Fruit fly (Drosophila melanogaster) whole organism, embryonic: ENCODE data around the gene CG14182.

Experiments used
- ATbp ChIP-seq: fragments of 200-800 bp; sonication (Bioruptor generic); optimal IDR thresholded peaks from 2 replicates; lab custom pipeline; 2017; ENCODE audit warnings: missing biosample characterization, mild to moderate bottlenecking, missing genetic modification characterization, missing genetic modification reagents
- Ada2b ChIP-seq: fragments of 200-800 bp; sonication (Bioruptor generic); IDR thresholded peaks from 2 replicates; pipeline ENCODE4 v1.3.6; 2022; ENCODE audit warnings: missing biosample characterization, missing genetic modification characterization
- Adf1 ChIP-seq: fragments of 200-800 bp; sonication (Bioruptor generic); IDR thresholded peaks from 2 replicates; pipeline ENCODE4 v1.3.6; 2022; ENCODE audit warnings: missing biosample characterization, missing genetic modification characterization
- BEAF-32 ChIP-seq: fragments of 200-800 bp; sonication (Bioruptor generic); optimal IDR thresholded peaks from 3 replicates; lab custom pipeline; 2017; ENCODE audit warnings: missing biosample characterization, missing genetic modification characterization, mild to moderate bottlenecking, moderate library complexity, missing genetic modification reagents
- CG10209 ChIP-seq: fragments of 200-800 bp; sonication (Bioruptor generic); optimal IDR thresholded peaks from 3 replicates; lab custom pipeline; 2017; ENCODE audit warnings: missing biosample characterization, mild to moderate bottlenecking, missing genetic modification characterization, missing genetic modification reagents
- CG10366 ChIP-seq: fragments of 200-800 bp; sonication (Bioruptor generic); IDR thresholded peaks from 2 replicates; pipeline ENCODE4 v1.3.6; 2022; ENCODE audit warnings: missing biosample characterization, missing genetic modification characterization
- CG10979 ChIP-seq: fragments of 200-800 bp; sonication (Bioruptor generic); optimal IDR thresholded peaks from 2 replicates; lab custom pipeline; 2018; ENCODE audit warnings: missing biosample characterization, mild to moderate bottlenecking, missing genetic modification characterization, moderate library complexity
- CG11247 ChIP-seq: fragments of 200-800 bp; sonication (Bioruptor generic); IDR thresholded peaks from 2 replicates; pipeline ENCODE4 v1.3.6; 2022; ENCODE audit warnings: missing biosample characterization, missing genetic modification characterization
- CG14710 ChIP-seq: fragments of 200-800 bp; sonication (Bioruptor generic); optimal IDR thresholded peaks from 3 replicates; lab custom pipeline; 2019; ENCODE audit warnings: missing biosample characterization, mild to moderate bottlenecking, missing genetic modification characterization, moderate library complexity
- CG15011 ChIP-seq: fragments of 200-800 bp; sonication (Bioruptor generic); optimal IDR thresholded peaks from 3 replicates; lab custom pipeline; 2018; ENCODE audit warnings: missing biosample characterization, mild to moderate bottlenecking, missing genetic modification characterization
- CG15479 ChIP-seq: fragments of 200-800 bp; sonication (Bioruptor generic); optimal IDR thresholded peaks from 3 replicates; lab custom pipeline; 2019; ENCODE audit warnings: missing biosample characterization, mild to moderate bottlenecking, missing genetic modification characterization, moderate library complexity
- CG16779 ChIP-seq: fragments of 200-800 bp; sonication (Bioruptor generic); IDR thresholded peaks from 2 replicates; pipeline ENCODE4 v1.3.6; 2022; ENCODE audit warnings: missing biosample characterization, missing genetic modification characterization
- CG17186 ChIP-seq: fragments of 200-800 bp; sonication (Bioruptor generic); optimal IDR thresholded peaks from 3 replicates; lab custom pipeline; 2017; ENCODE audit warnings: missing biosample characterization, missing genetic modification reagents, missing genetic modification characterization
- CG2202 ChIP-seq: fragments of 200-800 bp; sonication (Bioruptor generic); optimal IDR thresholded peaks from 2 replicates; lab custom pipeline; 2018; ENCODE audit warnings: missing biosample characterization, mild to moderate bottlenecking, missing genetic modification characterization
- CG2875 ChIP-seq: fragments of 200-800 bp; sonication (Bioruptor generic); optimal IDR thresholded peaks from 2 replicates; lab custom pipeline; 2017; ENCODE audit warnings: missing biosample characterization, mild to moderate bottlenecking, missing genetic modification characterization, missing genetic modification reagents
- CG30020 ChIP-seq: fragments of 200-800 bp; optimal IDR thresholded peaks from 2 replicates; lab custom pipeline; 2019; ENCODE audit warnings: missing biosample characterization, mild to moderate bottlenecking, missing genetic modification characterization, moderate library complexity
- CG30403 ChIP-seq: fragments of 200-800 bp; sonication (Bioruptor generic); optimal IDR thresholded peaks from 3 replicates; lab custom pipeline; 2016; ENCODE audit warnings: missing biosample characterization, missing genetic modification characterization
- CG34224 ChIP-seq: fragments of 200-800 bp; sonication (Bioruptor generic); IDR thresholded peaks from 3 replicates; pipeline ENCODE4 v1.3.6; 2022; ENCODE audit warnings: missing biosample characterization, missing genetic modification characterization; ENCODE audit not compliant: partially characterized antibody
- CG42726 ChIP-seq: fragments of 200-800 bp; sonication (Bioruptor generic); IDR thresholded peaks from 2 replicates; pipeline ENCODE4 v1.3.6; 2022; ENCODE audit warnings: missing biosample characterization, missing genetic modification characterization; ENCODE audit not compliant: partially characterized antibody
- D19A ChIP-seq: fragments of 200-800 bp; optimal IDR thresholded peaks from 3 replicates; lab custom pipeline; 2019; ENCODE audit warnings: missing biosample characterization, mild to moderate bottlenecking, missing genetic modification characterization, moderate library complexity
- Dip2 ChIP-seq: fragments of 200-800 bp; sonication (Bioruptor generic); IDR thresholded peaks from 2 replicates; pipeline ENCODE4 v1.3.6; 2022; ENCODE audit warnings: missing biosample characterization, missing genetic modification characterization
- E2f2 ChIP-seq: fragments of 200-800 bp; sonication (Bioruptor generic); IDR thresholded peaks from 2 replicates; pipeline ENCODE4 v1.3.6; 2022; ENCODE audit warnings: missing biosample characterization, missing genetic modification characterization
- Ets65A ChIP-seq: fragments of 200-800 bp; sonication (Bioruptor generic); peaks from one replicate; lab custom pipeline; 2016; ENCODE audit warnings: missing biosample characterization, missing genetic modification characterization
- Fer2 ChIP-seq: fragments of 200-800 bp; sonication (Bioruptor generic); optimal IDR thresholded peaks from 2 replicates; lab custom pipeline; 2018; ENCODE audit warnings: missing biosample characterization, mild to moderate bottlenecking, missing genetic modification characterization, moderate library complexity
- Gug ChIP-seq: fragments of 200-800 bp; sonication (Bioruptor generic); IDR thresholded peaks from 4 replicates; pipeline ENCODE4 v1.3.6; 2022; ENCODE audit warnings: missing biosample characterization, missing genetic modification characterization
- Hr39 ChIP-seq: fragments of >200 bp; optimal IDR thresholded peaks from 2 replicates; lab custom pipeline; 2017
- Hr51 ChIP-seq, 2 experiments: fragments of 200-800 bp; sonication (Bioruptor generic); optimal IDR thresholded peaks; 2 replicates in 1 of 2; 3 replicates in 1 of 2; lab custom pipeline; 2016 to 2018; ENCODE audit warnings: missing biosample characterization in 2 of 2, missing genetic modification characterization in 2 of 2, mild to moderate bottlenecking in 1 of 2, moderate library complexity in 1 of 2
- Jarid2 ChIP-seq: fragments of 200-800 bp; sonication (Bioruptor generic); optimal IDR thresholded peaks from 3 replicates; lab custom pipeline; 2017; ENCODE audit warnings: mild to moderate bottlenecking, missing biosample characterization, missing genetic modification reagents, missing genetic modification characterization
- PHDP ChIP-seq: fragments of 200-800 bp; sonication (Bioruptor generic); optimal IDR thresholded peaks from 3 replicates; lab custom pipeline; 2018; ENCODE audit warnings: missing biosample characterization, mild to moderate bottlenecking, missing genetic modification characterization, moderate library complexity
- Scr ChIP-seq: fragments of 200-800 bp; sonication (Bioruptor generic); IDR thresholded peaks from 2 replicates; pipeline ENCODE4 v1.3.6; 2022; ENCODE audit warnings: missing biosample characterization, missing genetic modification characterization; ENCODE audit not compliant: partially characterized antibody
- Sox102F ChIP-seq: fragments of 200-800 bp; sonication (Bioruptor generic); optimal IDR thresholded peaks from 2 replicates; lab custom pipeline; 2018; ENCODE audit warnings: missing biosample characterization, mild to moderate bottlenecking, missing genetic modification characterization, moderate library complexity
- TFAM ChIP-seq: fragments of 200-800 bp; sonication (Bioruptor generic); optimal IDR thresholded peaks from 2 replicates; lab custom pipeline; 2017; ENCODE audit warnings: missing biosample characterization, missing genetic modification characterization, inconsistent platforms
- Vsx1 ChIP-seq: fragments of 200-800 bp; sonication (Bioruptor generic); optimal IDR thresholded peaks from 2 replicates; lab custom pipeline; 2017; ENCODE audit warnings: missing biosample characterization, mild to moderate bottlenecking, missing genetic modification characterization, missing genetic modification reagents
- Xbp1 ChIP-seq: fragments of 200-800 bp; sonication (Bioruptor generic); optimal IDR thresholded peaks from 3 replicates; lab custom pipeline; 2016; ENCODE audit warnings: missing biosample characterization, mild to moderate bottlenecking, missing genetic modification characterization
- az2 ChIP-seq: fragments of 200-800 bp; sonication (Bioruptor generic); optimal IDR thresholded peaks from 3 replicates; lab custom pipeline; 2016; ENCODE audit warnings: missing biosample characterization, missing genetic modification characterization
- disco-r ChIP-seq: fragments of 200-800 bp; sonication (Bioruptor generic); optimal IDR thresholded peaks from 2 replicates; lab custom pipeline; 2016; ENCODE audit warnings: missing biosample characterization, missing genetic modification characterization
- dysf ChIP-seq: fragments of 200-800 bp; sonication (Bioruptor generic); IDR thresholded peaks from 3 replicates; pipeline ENCODE4 v1.3.6; 2022; ENCODE audit warnings: missing biosample characterization, missing genetic modification characterization
- esg ChIP-seq: fragments of 200-800 bp; sonication (Bioruptor generic); conservative IDR thresholded peaks from 2 replicates; pipeline ENCODE4 v1.3.6; 2022; ENCODE audit warnings: missing biosample characterization, missing genetic modification characterization
- gsb-n ChIP-seq: fragments of 200-800 bp; sonication (Bioruptor generic); optimal IDR thresholded peaks from 3 replicates; lab custom pipeline; 2018; ENCODE audit warnings: missing biosample characterization, mild to moderate bottlenecking, missing genetic modification characterization
- ken ChIP-seq: fragments of 200-800 bp; sonication (Bioruptor generic); IDR thresholded peaks from 3 replicates; pipeline ENCODE4 v1.3.6; 2022; ENCODE audit warnings: missing biosample characterization, missing genetic modification characterization
- knrl ChIP-seq: fragments of 200-800 bp; sonication (Bioruptor generic); IDR thresholded peaks from 3 replicates; pipeline ENCODE4 v1.3.6; 2022; ENCODE audit warnings: missing biosample characterization, missing genetic modification characterization; ENCODE audit not compliant: partially characterized antibody
- lbe ChIP-seq: fragments of 200-800 bp; sonication (Bioruptor generic); optimal IDR thresholded peaks from 2 replicates; lab custom pipeline; 2016; ENCODE audit warnings: missing biosample characterization, mild to moderate bottlenecking, missing genetic modification characterization
- mirr ChIP-seq: fragments of 200-800 bp; sonication (Bioruptor generic); optimal IDR thresholded peaks from 3 replicates; lab custom pipeline; 2018; ENCODE audit warnings: missing biosample characterization, mild to moderate bottlenecking, missing genetic modification characterization
- otp ChIP-seq: fragments of 200-800 bp; sonication (Bioruptor generic); IDR thresholded peaks from 3 replicates; pipeline ENCODE4, ENCODE4 v1.3.6; 2022; ENCODE audit warnings: missing biosample characterization, missing genetic modification characterization
- sima ChIP-seq: fragments of 200-800 bp; sonication (Bioruptor generic); optimal IDR thresholded peaks from 2 replicates; lab custom pipeline; 2016; ENCODE audit warnings: missing biosample characterization, missing genetic modification characterization
- sisA ChIP-seq: fragments of 200-800 bp; sonication (Bioruptor generic); IDR thresholded peaks from 2 replicates; pipeline ENCODE4 v1.3.6; 2022; ENCODE audit warnings: missing biosample characterization, missing genetic modification characterization
- stwl ChIP-seq: fragments of 200-800 bp; sonication (Bioruptor generic); optimal IDR thresholded peaks from 3 replicates; lab custom pipeline; 2018; ENCODE audit warnings: missing biosample characterization, mild to moderate bottlenecking, missing genetic modification characterization, moderate library complexity
- tio ChIP-seq: fragments of 200-800 bp; sonication (Bioruptor generic); optimal IDR thresholded peaks from 2 replicates; lab custom pipeline; 2017; ENCODE audit warnings: missing biosample characterization, missing genetic modification characterization, inconsistent platforms
- toy ChIP-seq: fragments of 200-800 bp; sonication (Bioruptor generic); IDR thresholded peaks from 2 replicates; pipeline ENCODE4 v1.3.6; 2022; ENCODE audit warnings: missing biosample characterization, missing genetic modification characterization
- vnd ChIP-seq: fragments of 200-800 bp; sonication (Bioruptor generic); IDR thresholded peaks from 3 replicates; pipeline ENCODE4 v1.3.6; 2022; ENCODE audit warnings: missing biosample characterization, missing genetic modification characterization; ENCODE audit not compliant: partially characterized antibody
- vvl ChIP-seq: fragments of 200-800 bp; sonication (Bioruptor generic); IDR thresholded peaks from 2 replicates; pipeline ENCODE4 v1.3.6; 2022; ENCODE audit warnings: missing biosample characterization, missing genetic modification characterization

CG14182 gene

DNA sequence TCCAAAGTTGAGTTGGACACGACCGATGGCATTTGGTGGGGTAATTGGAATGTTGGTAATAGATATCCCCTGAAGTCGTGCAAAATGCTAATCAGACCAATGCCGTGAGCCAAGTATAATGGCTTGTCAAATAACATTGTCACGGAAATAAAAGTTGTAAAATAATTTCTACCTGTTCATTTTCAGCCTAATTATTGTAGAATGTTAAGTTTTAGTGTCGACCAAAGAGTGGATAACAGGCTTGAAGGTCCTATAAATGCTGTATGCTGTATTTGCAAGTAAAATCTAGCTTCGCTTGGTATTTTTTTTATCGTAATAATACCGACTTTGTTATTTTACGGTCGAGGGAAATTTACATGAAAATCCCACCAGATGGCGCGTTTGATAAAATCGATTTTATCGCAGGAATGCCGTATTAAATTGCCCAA is 24.8 kb upstream of the CG14182 start (continued):
- TF ChIP-seq disco-r (GFP tag; lab: Kevin White, UChicago) (no peak), ATbp (GFP tag; lab: Kevin White, UChicago) (peak; percentile 24), CG17186 (GFP tag; lab: Kevin White, UChicago) (no peak), Ets65A (no peak), CG11247 (GFP tag; lab: Robert Waterston, UW) (no peak), Sox102F (GFP tag; lab: Kevin White, UChicago) (no peak), E2f2 (GFP tag; lab: Robert Waterston, UW) (peak; percentile 24; the same call in 1 of the 2 replicates), CG30403 (GFP tag; lab: Kevin White, UChicago) (no peak), CG30020 (tag; lab: Kevin White, UChicago) (peak; percentile 28), CG16779 (GFP tag; lab: Robert Waterston, UW) (no peak), CG10366 (no peak), sima (no peak), esg (GFP tag; lab: Robert Waterston, UW) (no peak), ken (GFP tag; lab: Robert Waterston, UW) (no peak), gsb-n (peak; percentile 46), Gug (no peak), stwl (tag; lab: Kevin White, UChicago) (peak; percentile 44), sisA (GFP tag; lab: Robert Waterston, UW) (no peak), PHDP (tag; lab: Kevin White, UChicago) (peak; percentile 13), az2 (no peak), vvl (peak; percentile 79; the same call in 1 of the 2 replicates), BEAF-32 (GFP tag; lab: Kevin White, UChicago) (peak; percentile 62), Ada2b (GFP tag; lab: Robert Waterston, UW) (no peak), vnd (GFP tag; lab: Robert Waterston, UW) (no peak), CG2875 (GFP tag; lab: Kevin White, UChicago) (peak; percentile 14), otp (GFP tag; lab: Robert Waterston, UW) (no peak), Vsx1 (GFP tag; lab: Kevin White, UChicago) (peak; percentile 69), Hr51 (GFP tag; optimal IDR thresholded peaks at IDR 0.05; lab: Kevin White, UChicago) (peak in 1 of 2 experiments; percentile 37), CG15011 (GFP tag; lab: Kevin White, UChicago) (no peak), CG10209 (no peak), lbe (GFP tag; lab: Kevin White, UChicago) (peak; percentile 33), CG2202 (tag; lab: Kevin White, UChicago) (peak; percentile 18), Scr (peak; percentile 56), CG10979 (tag; lab: Kevin White, UChicago) (peak; percentile 46), CG15479 (GFP tag; lab: Kevin White, UChicago) (no peak), Jarid2 (no peak), Fer2 (tag; lab: Kevin White, UChicago) (no peak), toy (no peak), knrl (GFP tag; lab: Robert Waterston, UW) (peak; percentile 58; the same call in 1 of the 3 replicates), Hr39 (lab: Kevin White, UChicago) (no peak), mirr (peak; percentile 8), D19A (tag; lab: Kevin White, UChicago) (peak; percentile 19), CG34224 (GFP tag; lab: Robert Waterston, UW) (no peak), tio (GFP tag; lab: Kevin White, UChicago) (no peak), Adf1 (GFP tag; lab: Robert Waterston, UW) (no peak), CG42726 (GFP tag; lab: Robert Waterston, UW) (0 out of 2 replicates have a peak, but pooled peaks have one; percentile 47), TFAM (GFP tag; lab: Kevin White, UChicago) (no peak), Dip2 (GFP tag; lab: Robert Waterston, UW) (no peak), Xbp1 (GFP tag; lab: Kevin White, UChicago) (no peak), CG14710 (tag; lab: Kevin White, UChicago) (peak; percentile 50), dysf (GFP tag; lab: Robert Waterston, UW) (no peak)
